Fruit fly (Drosophila melanogaster) whole organism, prepupa: ENCODE results near the gene CG7069.

Source experiments
- Blimp-1 ChIP-seq: fragments of 200-800 bp; sonication (Bioruptor generic); optimal IDR thresholded peaks from 3 replicates; lab custom pipeline; 2017; ENCODE audit warnings: missing biosample characterization, missing genetic modification characterization, mild to moderate bottlenecking, moderate library complexity, missing genetic modification reagents
- CG10631 ChIP-seq: fragments of 200-800 bp; sonication (Bioruptor generic); optimal IDR thresholded peaks from 2 replicates; lab custom pipeline; 2016; ENCODE audit warnings: missing biosample characterization, missing genetic modification characterization
- CG10669 ChIP-seq: fragments of 200-800 bp; sonication (Bioruptor generic); optimal IDR thresholded peaks from 3 replicates; lab custom pipeline; 2018; ENCODE audit warnings: missing biosample characterization, mild to moderate bottlenecking, missing genetic modification characterization, moderate library complexity
- CG11294 ChIP-seq: fragments of 200-800 bp; sonication (Bioruptor generic); IDR thresholded peaks from 2 replicates; pipeline ENCODE4 v1.3.6; 2022; ENCODE audit warnings: missing biosample characterization, missing genetic modification characterization
- CG11902 ChIP-seq: fragments of 200-800 bp; sonication (Bioruptor generic); optimal IDR thresholded peaks from 3 replicates; lab custom pipeline; 2016; ENCODE audit warnings: missing biosample characterization, missing genetic modification characterization
- CG15336 ChIP-seq: fragments of 200-800 bp; sonication (Bioruptor generic); IDR thresholded peaks from 2 replicates; pipeline ENCODE4 v1.3.6; 2022; ENCODE audit warnings: missing biosample characterization, missing genetic modification characterization
- CG16779 ChIP-seq: fragments of 200-800 bp; sonication (Bioruptor generic); optimal IDR thresholded peaks from 3 replicates; lab custom pipeline; 2017; ENCODE audit warnings: missing biosample characterization, mild to moderate bottlenecking, missing genetic modification characterization
- CG3032 ChIP-seq: fragments of 200-800 bp; optimal IDR thresholded peaks from 2 replicates; lab custom pipeline; 2019; ENCODE audit warnings: missing biosample characterization, mild to moderate bottlenecking, missing genetic modification characterization, moderate library complexity
- CG31627 ChIP-seq: fragments of 200-800 bp; sonication (Bioruptor generic); optimal IDR thresholded peaks from 3 replicates; lab custom pipeline; 2016; ENCODE audit warnings: missing biosample characterization, missing genetic modification characterization
- CG32006 ChIP-seq: fragments of 200-800 bp; sonication (Bioruptor generic); optimal IDR thresholded peaks from 3 replicates; lab custom pipeline; 2017; ENCODE audit warnings: missing biosample characterization, mild to moderate bottlenecking, missing genetic modification characterization
- CG34406 ChIP-seq: fragments of 200-800 bp; sonication (Bioruptor generic); optimal IDR thresholded peaks from 3 replicates; lab custom pipeline; 2016; ENCODE audit warnings: missing biosample characterization, missing genetic modification characterization
- CG3919 ChIP-seq: fragments of 200-800 bp; sonication (Bioruptor generic); optimal IDR thresholded peaks from 3 replicates; lab custom pipeline; 2016; ENCODE audit warnings: missing biosample characterization, missing genetic modification characterization
- CG4318 ChIP-seq: fragments of 200-800 bp; sonication (Bioruptor generic); optimal IDR thresholded peaks from 3 replicates; lab custom pipeline; 2017; ENCODE audit warnings: missing biosample characterization, mild to moderate bottlenecking, missing genetic modification characterization
- CG6163 ChIP-seq: fragments of 200-800 bp; sonication (Bioruptor generic); IDR thresholded peaks from 3 replicates; pipeline ENCODE4 v1.3.6; 2022; ENCODE audit warnings: missing biosample characterization, missing genetic modification characterization
- CG6792 ChIP-seq: fragments of 200-800 bp; sonication (Bioruptor generic); optimal IDR thresholded peaks from 3 replicates; lab custom pipeline; 2016; ENCODE audit warnings: missing biosample characterization, missing genetic modification characterization
- CG6808 ChIP-seq: fragments of 200-800 bp; sonication (Bioruptor generic); optimal IDR thresholded peaks from 3 replicates; lab custom pipeline; 2017; ENCODE audit warnings: missing biosample characterization, missing genetic modification characterization, mild to moderate bottlenecking, moderate library complexity, missing genetic modification reagents
- CG6854 ChIP-seq: fragments of 200-800 bp; sonication (Bioruptor generic); optimal IDR thresholded peaks from 2 replicates; lab custom pipeline; 2017; ENCODE audit warnings: missing biosample characterization, mild to moderate bottlenecking, missing genetic modification characterization
- CG7368 ChIP-seq: fragments of 200-800 bp; sonication (Bioruptor generic); optimal IDR thresholded peaks from 3 replicates; lab custom pipeline; 2016; ENCODE audit warnings: missing biosample characterization, missing genetic modification characterization
- CG8632 ChIP-seq: fragments of 200-800 bp; sonication (Bioruptor generic); optimal IDR thresholded peaks from 3 replicates; lab custom pipeline; 2016; ENCODE audit warnings: missing biosample characterization, missing genetic modification characterization
- Eip75B ChIP-seq: fragments of 200-800 bp; sonication (Bioruptor generic); optimal IDR thresholded peaks from 3 replicates; lab custom pipeline; 2016; ENCODE audit warnings: missing biosample characterization, missing genetic modification characterization
- Eip93F ChIP-seq: fragments of 200-800 bp; sonication (Bioruptor generic); optimal IDR thresholded peaks from 2 replicates; lab custom pipeline; 2016; ENCODE audit warnings: missing biosample characterization, mild to moderate bottlenecking, missing genetic modification characterization
- Ets21C ChIP-seq: fragments of 200-800 bp; sonication (Bioruptor generic); optimal IDR thresholded peaks from 3 replicates; lab custom pipeline; 2016; ENCODE audit warnings: missing biosample characterization, missing genetic modification characterization
- Gug ChIP-seq: fragments of 200-800 bp; sonication (Bioruptor generic); IDR thresholded peaks from 2 replicates; pipeline ENCODE4 v1.3.6; 2022; ENCODE audit warnings: missing biosample characterization, missing genetic modification characterization
- Hr38 ChIP-seq: sonication (Bioruptor generic); optimal IDR thresholded peaks from 2 replicates; lab custom pipeline; 2016; ENCODE audit warnings: missing biosample characterization, missing genetic modification characterization
- Hr39 ChIP-seq: fragments of 200-800 bp; sonication (Bioruptor generic); optimal IDR thresholded peaks from 2 replicates; lab custom pipeline; 2016; ENCODE audit warnings: missing biosample characterization, missing genetic modification characterization
- Hr4 ChIP-seq: fragments of 200-800 bp; sonication (Bioruptor generic); optimal IDR thresholded peaks from 3 replicates; lab custom pipeline; 2016; ENCODE audit warnings: missing biosample characterization, missing genetic modification characterization
- Lpt ChIP-seq: fragments of 200-800 bp; sonication (Bioruptor generic); optimal IDR thresholded peaks from 3 replicates; lab custom pipeline; 2016; ENCODE audit warnings: missing biosample characterization, missing genetic modification characterization
- Met ChIP-seq: fragments of 200-800 bp; sonication (Bioruptor generic); optimal IDR thresholded peaks from 3 replicates; lab custom pipeline; 2016; ENCODE audit warnings: missing biosample characterization, missing genetic modification characterization
- OdsH ChIP-seq: fragments of 200-800 bp; sonication (Bioruptor generic); optimal IDR thresholded peaks from 3 replicates; lab custom pipeline; 2016; ENCODE audit warnings: missing biosample characterization, missing genetic modification characterization
- Smox ChIP-seq: fragments of 200-800 bp; sonication (Bioruptor generic); optimal IDR thresholded peaks from 3 replicates; lab custom pipeline; 2016; ENCODE audit warnings: missing biosample characterization, missing genetic modification characterization
- Sox102F ChIP-seq: fragments of 200-800 bp; sonication (Bioruptor generic); optimal IDR thresholded peaks from 2 replicates; lab custom pipeline; 2016; ENCODE audit warnings: missing biosample characterization, mild to moderate bottlenecking, missing genetic modification characterization
- Sox14 ChIP-seq: fragments of 200-800 bp; sonication (Bioruptor generic); optimal IDR thresholded peaks from 3 replicates; lab custom pipeline; 2016; ENCODE audit warnings: missing biosample characterization, missing genetic modification characterization
- achi ChIP-seq: fragments of 200-800 bp; sonication (Bioruptor generic); optimal IDR thresholded peaks from 3 replicates; lab custom pipeline; 2016; ENCODE audit warnings: missing biosample characterization, missing genetic modification characterization
- acj6 ChIP-seq: fragments of 200-800 bp; sonication (Bioruptor generic); optimal IDR thresholded peaks from 3 replicates; lab custom pipeline; 2016; ENCODE audit warnings: missing biosample characterization, missing genetic modification characterization
- cyc ChIP-seq: fragments of 200-800 bp; sonication (Bioruptor generic); optimal IDR thresholded peaks from 3 replicates; lab custom pipeline; 2016; ENCODE audit warnings: missing biosample characterization, missing genetic modification characterization
- dsx ChIP-seq: fragments of 200-800 bp; optimal IDR thresholded peaks from 3 replicates; lab custom pipeline; 2019; ENCODE audit warnings: missing biosample characterization, mild to moderate bottlenecking, missing genetic modification characterization, moderate library complexity; ENCODE audit not compliant: poor library complexity, severe bottlenecking
- eg ChIP-seq: fragments of 200-800 bp; sonication (Bioruptor generic); IDR thresholded peaks from 3 replicates; pipeline ENCODE4 v1.3.6; 2022; ENCODE audit warnings: missing biosample characterization, missing genetic modification characterization
- fd59A ChIP-seq: fragments of 200-800 bp; sonication (Bioruptor generic); optimal IDR thresholded peaks from 2 replicates; lab custom pipeline; 2017; ENCODE audit warnings: missing biosample characterization, mild to moderate bottlenecking, missing genetic modification characterization, missing genetic modification reagents
- fkh ChIP-seq: fragments of 200-800 bp; sonication (Bioruptor generic); optimal IDR thresholded peaks from 3 replicates; lab custom pipeline; 2017; ENCODE audit warnings: missing biosample characterization, mild to moderate bottlenecking, missing genetic modification characterization, moderate library complexity
- lz ChIP-seq: fragments of 200-800 bp; sonication (Bioruptor generic); optimal IDR thresholded peaks from 3 replicates; lab custom pipeline; 2016; ENCODE audit warnings: missing biosample characterization, missing genetic modification characterization
- pdm3 ChIP-seq: fragments of 200-800 bp; sonication (Bioruptor generic); optimal IDR thresholded peaks from 3 replicates; lab custom pipeline; 2016; ENCODE audit warnings: missing biosample characterization, missing genetic modification characterization
- salr ChIP-seq, 2 experiments: fragments of 200-800 bp; sonication (Bioruptor generic); optimal IDR thresholded peaks; 3 replicates each; lab custom pipeline; 2016 to 2018; ENCODE audit warnings: missing biosample characterization in 2 of 2, missing genetic modification characterization in 2 of 2, mild to moderate bottlenecking in 1 of 2
- topi ChIP-seq: fragments of 200-800 bp; sonication (Bioruptor generic); optimal IDR thresholded peaks from 3 replicates; lab custom pipeline; 2016; ENCODE audit warnings: missing biosample characterization, missing genetic modification characterization
- vri ChIP-seq: fragments of 200-800 bp; sonication (Bioruptor generic); optimal IDR thresholded peaks from 3 replicates; lab custom pipeline; 2016; ENCODE audit warnings: missing biosample characterization, mild to moderate bottlenecking, missing genetic modification characterization

CG7069 gene

dm6 chr3R:22368777-22369214 lies 3.8 kb upstream of the CG7069 start (continued):
- TF ChIP-seq lz (GFP tag; lab: Kevin White, UChicago): peak; percentile 51
- peak; percentile 60 for TF ChIP-seq Eip75B (GFP tag; lab: Kevin White, UChicago)
- peak; percentile 74 for TF ChIP-seq Sox102F (GFP tag; lab: Kevin White, UChicago)
- TF ChIP-seq Eip93F (GFP tag; lab: Kevin White, UChicago): peak; percentile 36
- no peak for TF ChIP-seq pdm3 (GFP tag; lab: Kevin White, UChicago)
- TF ChIP-seq Sox14: peak; percentile 38
- no peak for TF ChIP-seq CG16779 (tag; lab: Kevin White, UChicago)
- no peak for TF ChIP-seq Smox (GFP tag; lab: Kevin White, UChicago)
- peak; percentile 39 for TF ChIP-seq CG10669
- peak; percentile 82 for TF ChIP-seq CG15336 (GFP tag; lab: Robert Waterston, UW)
- peak; percentile 54 for TF ChIP-seq Hr4 (GFP tag; lab: Kevin White, UChicago)
- TF ChIP-seq Ets21C (GFP tag; lab: Kevin White, UChicago): no peak
- peak; percentile 68 for TF ChIP-seq OdsH
- peak; percentile 54 for TF ChIP-seq fkh (GFP tag; lab: Kevin White, UChicago)
- peak; percentile 79 for TF ChIP-seq CG11294 (GFP tag; lab: Robert Waterston, UW)
- TF ChIP-seq Gug (GFP tag; lab: Robert Waterston, UW): peak; percentile 61
- peak; percentile 72 for TF ChIP-seq acj6 (GFP tag; lab: Kevin White, UChicago)
- TF ChIP-seq CG6792 (GFP tag; lab: Kevin White, UChicago): peak; percentile 56
- no peak for TF ChIP-seq CG4318 (GFP tag; lab: Kevin White, UChicago)
- TF ChIP-seq CG6163 (GFP tag; lab: Robert Waterston, UW): peak; percentile 62
- TF ChIP-seq Hr38 (GFP tag; lab: Kevin White, UChicago): no peak
- TF ChIP-seq CG32006 (GFP tag; lab: Kevin White, UChicago): peak; percentile 67
- TF ChIP-seq CG10631 (GFP tag; lab: Kevin White, UChicago): peak; percentile 62
- no peak for TF ChIP-seq Blimp-1 (GFP tag; lab: Kevin White, UChicago)
- TF ChIP-seq vri (GFP tag; lab: Kevin White, UChicago): peak; percentile 2
- peak; percentile 53 for TF ChIP-seq CG34406 (GFP tag; lab: Kevin White, UChicago)
- peak; percentile 53 for TF ChIP-seq Lpt
- no peak for TF ChIP-seq CG6808 (GFP tag; lab: Kevin White, UChicago)
- TF ChIP-seq cyc (GFP tag; lab: Kevin White, UChicago): peak; percentile 50
- TF ChIP-seq CG11902 (GFP tag; lab: Kevin White, UChicago): peak; percentile 2
- TF ChIP-seq Met (GFP tag; lab: Kevin White, UChicago): peak; percentile 66
- TF ChIP-seq achi (GFP tag; lab: Kevin White, UChicago): peak; percentile 58
- TF ChIP-seq, all 60 proteins: peak for 43

dm6 chr3R:22375674-22376073 lies 3.0 kb downstream of the CG7069 start, which contains the start of gene CG18596:
Gene CG18596, plus strand, starts transcription at chr3R:22375923.
- TF ChIP-seq topi (GFP tag; lab: Kevin White, UChicago): no peak
- TF ChIP-seq cyc (GFP tag; lab: Kevin White, UChicago): no peak
- no peak for TF ChIP-seq vri (GFP tag; lab: Kevin White, UChicago)
- no peak for TF ChIP-seq Eip75B (GFP tag; lab: Kevin White, UChicago)
- TF ChIP-seq CG4318 (GFP tag; lab: Kevin White, UChicago): no peak
- TF ChIP-seq CG31627 (GFP tag; lab: Kevin White, UChicago): no peak
- no peak for TF ChIP-seq dsx (GFP tag; lab: Kevin White, UChicago)
- TF ChIP-seq CG8632 (GFP tag; lab: Kevin White, UChicago): no peak
- no peak for TF ChIP-seq eg
- no peak for TF ChIP-seq CG3919 (GFP tag; lab: Kevin White, UChicago)
- TF ChIP-seq salr (GFP tag; optimal IDR thresholded peaks at IDR 0.05; lab: Kevin White, UChicago): no peak
- TF ChIP-seq CG7368 (GFP tag; lab: Kevin White, UChicago): no peak
- no peak for TF ChIP-seq fd59A (GFP tag; lab: Kevin White, UChicago)
- TF ChIP-seq CG6854: no peak
- TF ChIP-seq Hr39 (GFP tag; lab: Kevin White, UChicago): no peak
- TF ChIP-seq CG16779 (tag; lab: Kevin White, UChicago): no peak
- TF ChIP-seq Hr4 (GFP tag; lab: Kevin White, UChicago): no peak
- TF ChIP-seq CG3032 (tag; lab: Kevin White, UChicago): no peak
